Fruit fly (Drosophila melanogaster): ENCODE measurements around the gene CG32262.

DNA sequence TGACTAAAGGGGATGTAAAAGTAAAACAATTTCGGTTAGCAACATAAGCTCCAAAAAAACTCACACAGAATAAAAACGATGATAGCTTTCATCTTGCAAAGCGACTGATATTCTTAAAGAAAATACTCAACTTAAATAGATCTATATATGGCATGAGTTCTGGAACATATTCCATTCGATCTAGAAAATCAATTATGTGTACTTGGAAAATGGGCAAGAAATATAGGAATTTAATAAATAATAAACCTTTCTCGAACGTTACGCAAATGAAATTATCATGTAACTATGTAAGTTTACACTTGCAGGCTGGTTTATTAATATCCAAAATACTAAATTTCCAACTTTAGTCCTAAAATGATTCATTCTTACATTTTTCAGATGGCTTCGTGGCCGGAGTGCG is 6.3 kb upstream of the CG32262 start, which contains the start of gene Acp63F:
- TF ChIP-seq CG8632 (GFP tag; optimal IDR thresholded peaks at IDR 0.05) (no peak), Sox102F (GFP tag; optimal IDR thresholded peaks at IDR 0.05) (no peak), CG6854 (GFP tag; optimal IDR thresholded peaks at IDR 0.05) (no peak), esn (GFP tag; optimal IDR thresholded peaks at IDR 0.05) (no peak), cyc (GFP tag; optimal IDR thresholded peaks at IDR 0.05) (no peak), Hr4 (GFP tag; optimal IDR thresholded peaks at IDR 0.05) (no peak), CG8319 (GFP tag; optimal IDR thresholded peaks at IDR 0.05) (no peak), Blimp-1 (GFP tag; optimal IDR thresholded peaks at IDR 0.05) (no peak), CG6808 (GFP tag; optimal IDR thresholded peaks at IDR 0.05) (no peak), Ets21C (GFP tag; optimal IDR thresholded peaks at IDR 0.05) (no peak)

Data from whole organism, prepupa.